Worm (Caenorhabditis elegans) whole organism, young adult: ENCODE data around the gene glt-1.

ENCODE experiments used
- B0019.2 ChIP-seq: fragments of 200-800 bp; sonication (Bioruptor generic); conservative IDR thresholded peaks from 2 replicates; pipeline ENCODE4 v1.3.6; 2022; ENCODE audit warnings: missing genetic modification reagents, missing genetic modification characterization, missing compliant biosample characterization
- C06A6.2 ChIP-seq: fragments of 200-800 bp; sonication (Bioruptor generic); conservative IDR thresholded peaks from 2 replicates; pipeline ENCODE4 v1.3.6; 2022; ENCODE audit warnings: missing genetic modification characterization, missing compliant biosample characterization
- F22D6.2 ChIP-seq: sonication (generic microtip); optimal IDR thresholded peaks from 2 replicates; lab custom pipeline; 2016; ENCODE audit warnings: mild to moderate bottlenecking, missing genetic modification characterization, missing compliant biosample characterization
- F33H1.4 ChIP-seq: fragments of 200-800 bp; sonication (Bioruptor generic); IDR thresholded peaks from 2 replicates; pipeline ENCODE4 v1.3.6; 2022; ENCODE audit warnings: missing genetic modification reagents, missing genetic modification characterization, missing compliant biosample characterization
- F37B4.10 ChIP-seq: fragments of 200-800 bp; sonication (Bioruptor generic); IDR thresholded peaks from 2 replicates; pipeline ENCODE4 v1.3.6; 2022; ENCODE audit warnings: missing genetic modification characterization, missing compliant biosample characterization
- T26A5.8 ChIP-seq: sonication (generic microtip); optimal IDR thresholded peaks from 2 replicates; lab custom pipeline; 2016; ENCODE audit warnings: missing genetic modification characterization, missing compliant biosample characterization
- Y56A3A.18 ChIP-seq: fragments of 200-800 bp; sonication (Bioruptor generic); IDR thresholded peaks from 2 replicates; pipeline ENCODE4 v1.3.6; 2022; ENCODE audit warnings: missing genetic modification reagents, missing genetic modification characterization, missing compliant biosample characterization
- ama-1 ChIP-seq, 3 experiments: fragments of 150-350 bp in 1 of 3; sonication (generic microtip) in 2 of 3; optimal IDR thresholded peaks; 2 replicates each; lab custom pipeline; 2014 to 2018; ENCODE audit warnings: missing biosample characterization in 2 of 3, missing genetic modification characterization in 2 of 3, missing genetic modification reagents in 2 of 3
- athp-1 ChIP-seq: sonication (generic microtip); optimal IDR thresholded peaks from 2 replicates; lab custom pipeline; 2017; ENCODE audit warnings: mild to moderate bottlenecking, missing genetic modification characterization, missing compliant biosample characterization
- attf-6 ChIP-seq: fragments of 200-800 bp; sonication (Bioruptor generic); IDR thresholded peaks from 2 replicates; pipeline ENCODE4 v1.3.6; 2022; ENCODE audit warnings: missing genetic modification reagents, missing genetic modification characterization, missing compliant biosample characterization
- bed-2 ChIP-seq: fragments of 200-800 bp; sonication (Bioruptor generic); IDR thresholded peaks from 2 replicates; pipeline ENCODE4 v1.3.6; 2022; ENCODE audit warnings: missing genetic modification reagents, missing genetic modification characterization, missing compliant biosample characterization
- cebp-1 ChIP-seq, 2 experiments: fragments of 200-800 bp in 1 of 2; sonication (Bioruptor generic) in 1 of 2; sonication (generic microtip) in 1 of 2; IDR thresholded peaks in 1 of 2; optimal IDR thresholded peaks in 1 of 2; 2 replicates each; pipeline versions ENCODE4 v1.3.6 to Lab custom; 2017 to 2022; ENCODE audit warnings: missing compliant biosample characterization in 2 of 2, missing genetic modification characterization in 2 of 2, mild to moderate bottlenecking in 1 of 2, missing genetic modification reagents in 1 of 2, moderate library complexity in 1 of 2
- ceh-100 ChIP-seq: fragments of 200-800 bp; sonication (Bioruptor generic); IDR thresholded peaks from 2 replicates; pipeline ENCODE4 v1.3.6; 2022; ENCODE audit warnings: missing genetic modification reagents, missing genetic modification characterization, missing compliant biosample characterization
- ceh-58 ChIP-seq: fragments of 200-800 bp; sonication (Bioruptor generic); IDR thresholded peaks from 2 replicates; pipeline ENCODE4 v1.3.6; 2022; ENCODE audit warnings: missing genetic modification characterization, missing compliant biosample characterization
- ceh-91 ChIP-seq: fragments of 200-800 bp; sonication (Bioruptor generic); IDR thresholded peaks from 2 replicates; pipeline ENCODE4 v1.3.6; 2022; ENCODE audit warnings: missing genetic modification reagents, missing genetic modification characterization, missing compliant biosample characterization
- dox-1 ChIP-seq: fragments of 200-800 bp; sonication (Bioruptor generic); IDR thresholded peaks from 2 replicates; pipeline ENCODE4 v1.3.6; 2022; ENCODE audit warnings: missing genetic modification reagents, missing genetic modification characterization, missing compliant biosample characterization
- efl-1 ChIP-seq: fragments of 150-350 bp; optimal IDR thresholded peaks from 2 replicates; lab custom pipeline; 2014; ENCODE audit warnings: missing biosample characterization, missing genetic modification reagents, missing genetic modification characterization
- hlh-12 ChIP-seq: sonication (generic microtip); optimal IDR thresholded peaks from 2 replicates; lab custom pipeline; 2016; ENCODE audit warnings: missing genetic modification characterization, missing compliant biosample characterization
- hmg-20 ChIP-seq: fragments of 200-800 bp; sonication (Bioruptor generic); IDR thresholded peaks from 2 replicates; pipeline ENCODE4 v1.3.6; 2022; ENCODE audit warnings: missing genetic modification reagents, missing genetic modification characterization, missing compliant biosample characterization
- let-607 ChIP-seq, 2 experiments: fragments of 200-800 bp in 1 of 2; sonication (Bioruptor generic) in 1 of 2; sonication (generic microtip) in 1 of 2; optimal IDR thresholded peaks; 2 replicates each; lab custom pipeline; 2016 to 2018; ENCODE audit warnings: mild to moderate bottlenecking in 2 of 2, missing compliant biosample characterization in 2 of 2, missing genetic modification characterization in 2 of 2, moderate library complexity in 2 of 2, missing genotype in 1 of 2
- lsl-1 ChIP-seq: fragments of 200-800 bp; sonication (Bioruptor generic); optimal IDR thresholded peaks from 2 replicates; lab custom pipeline; 2018; ENCODE audit warnings: mild to moderate bottlenecking, missing genetic modification characterization, moderate library complexity, missing compliant biosample characterization
- lsy-27 ChIP-seq: sonication (generic microtip); optimal IDR thresholded peaks from 2 replicates; lab custom pipeline; 2017; ENCODE audit warnings: missing genetic modification characterization, mild to moderate bottlenecking, missing compliant biosample characterization, antibody characterized with exemption, missing genotype, borderline replicate concordance; ENCODE audit not compliant: insufficient read depth
- mel-28 ChIP-seq: sonication (generic microtip); optimal IDR thresholded peaks from 2 replicates; lab custom pipeline; 2016; ENCODE audit warnings: borderline replicate concordance, mild to moderate bottlenecking, missing genetic modification characterization, missing compliant biosample characterization
- nhr-27 ChIP-seq: fragments of 200-800 bp; sonication (Bioruptor generic); optimal IDR thresholded peaks from 2 replicates; lab custom pipeline; 2018; ENCODE audit warnings: mild to moderate bottlenecking, missing genetic modification characterization, moderate library complexity, missing compliant biosample characterization
- pbrm-1 ChIP-seq: fragments of 200-800 bp; sonication (Bioruptor generic); IDR thresholded peaks from 2 replicates; pipeline ENCODE4 v1.3.6; 2022; ENCODE audit warnings: missing genetic modification reagents, missing genetic modification characterization, missing compliant biosample characterization
- rcor-1 ChIP-seq: fragments of 200-800 bp; sonication (Bioruptor generic); IDR thresholded peaks from 2 replicates; pipeline ENCODE4 v1.3.6; 2022; ENCODE audit warnings: missing genetic modification reagents, missing genetic modification characterization, missing compliant biosample characterization
- repo-1 ChIP-seq: sonication (generic microtip); optimal IDR thresholded peaks from 2 replicates; lab custom pipeline; 2017; ENCODE audit warnings: mild to moderate bottlenecking, missing genetic modification characterization, missing compliant biosample characterization
- rpc-1 ChIP-seq, 2 experiments: fragments of 150-350 bp in 1 of 2; sonication (generic microtip) in 1 of 2; optimal IDR thresholded peaks; 2 replicates each; lab custom pipeline; 2014 to 2018; ENCODE audit warnings: missing biosample characterization in 1 of 2, missing genetic modification characterization in 1 of 2, missing genetic modification reagents in 1 of 2, missing genotype in 1 of 2
- snpc-1.1 ChIP-seq: sonication (generic microtip); optimal IDR thresholded peaks from 2 replicates; lab custom pipeline; 2017; ENCODE audit warnings: missing genetic modification characterization, mild to moderate bottlenecking, missing compliant biosample characterization, antibody characterized with exemption, moderate library complexity, missing genotype, missing genetic modification reagents; ENCODE audit not compliant: insufficient read depth
- sptf-2 ChIP-seq: fragments of 200-800 bp; sonication (Bioruptor generic); optimal IDR thresholded peaks from 2 replicates; lab custom pipeline; 2018; ENCODE audit warnings: mild to moderate bottlenecking, missing genetic modification characterization, missing compliant biosample characterization
- unc-130 ChIP-seq: sonication (generic microtip); optimal IDR thresholded peaks from 2 replicates; lab custom pipeline; 2016; ENCODE audit warnings: missing genetic modification reagents, missing genetic modification characterization, missing compliant biosample characterization
- zfh-2 ChIP-seq: fragments of 200-800 bp; sonication (Bioruptor generic); conservative IDR thresholded peaks from 2 replicates; pipeline ENCODE4 v1.3.6; 2022; ENCODE audit warnings: missing genetic modification reagents, missing genetic modification characterization, missing compliant biosample characterization
- ztf-28 ChIP-seq: fragments of 200-800 bp; sonication (Bioruptor generic); IDR thresholded peaks from 2 replicates; pipeline ENCODE4 v1.3.6; 2022; ENCODE audit warnings: missing genetic modification reagents, missing genetic modification characterization, missing compliant biosample characterization

The glt-1 gene

ce11 chrX:3495776-3496175, at the start of gene glt-1:
Gene glt-1, plus strand, starts transcription at chrX:3496026.
- TF ChIP-seq C06A6.2 (GFP tag; lab: Robert Waterston, UW), result no peak
- TF ChIP-seq ztf-28 (GFP tag; lab: Robert Waterston, UW), result no peak
- no peak for TF ChIP-seq lsy-27 (tag; lab: Kevin White, UChicago)
- no peak for TF ChIP-seq ceh-100 (GFP tag; lab: Robert Waterston, UW)
- TF ChIP-seq hlh-12 (tag; lab: Kevin White, UChicago), result no peak
- TF ChIP-seq rcor-1 (GFP tag; lab: Robert Waterston, UW), result no peak
- TF ChIP-seq zfh-2, result no peak
- TF ChIP-seq B0019.2 (GFP tag; lab: Robert Waterston, UW), result no peak
- no peak for TF ChIP-seq unc-130 (GFP tag; lab: Kevin White, UChicago)

ce11 chrX:3451122-3451521, 44.7 kb upstream of the glt-1 start, which contains the start of gene ZK813.5:
Gene ZK813.5, minus strand, starts transcription at chrX:3451222.
- TF ChIP-seq ceh-58 (no peak), attf-6 (GFP tag; lab: Robert Waterston, UW) (no peak), dox-1 (GFP tag; lab: Robert Waterston, UW) (no peak), ama-1 (optimal IDR thresholded peaks at IDR 0.05; lab: Kevin White, UChicago) (no peak), ama-1 (GFP tag; optimal IDR thresholded peaks at IDR 0.05; lab: Kevin White, UChicago) (no peak), nhr-27 (no peak), sptf-2 (no peak), F22D6.2 (tag; lab: Kevin White, UChicago) (no peak), T26A5.8 (no peak), pbrm-1 (GFP tag; lab: Robert Waterston, UW) (no peak), hmg-20 (no peak), ceh-91 (GFP tag; lab: Robert Waterston, UW) (no peak), efl-1 (GFP tag; lab: Kevin White, UChicago) (no peak), F37B4.10 (GFP tag; lab: Robert Waterston, UW) (no peak), Y56A3A.18 (GFP tag; lab: Robert Waterston, UW) (no peak), C06A6.2 (GFP tag; lab: Robert Waterston, UW) (no peak), F33H1.4 (GFP tag; lab: Robert Waterston, UW) (no peak), let-607 (tag; optimal IDR thresholded peaks at IDR 0.05; lab: Kevin White, UChicago) (no peak), rpc-1 (optimal IDR thresholded peaks at IDR 0.05; lab: Kevin White, UChicago) (no peak), rpc-1 (tag; optimal IDR thresholded peaks at IDR 0.05; lab: Kevin White, UChicago) (no peak), lsl-1 (GFP tag; lab: Kevin White, UChicago) (no peak)

ce11 chrX:3453870-3454269, 42.0 kb upstream of the glt-1 start:
- TF ChIP-seq ceh-91 (GFP tag; lab: Robert Waterston, UW) (no peak), bed-2 (no peak), snpc-1.1 (no peak), repo-1 (no peak), cebp-1 (GFP tag; IDR thresholded peaks at IDR 0.05; lab: Robert Waterston, UW) (no peak), cebp-1 (tag; optimal IDR thresholded peaks at IDR 0.05; lab: Kevin White, UChicago) (no peak), athp-1 (tag; lab: Kevin White, UChicago) (no peak)

- TF ChIP-seq zfh-2 (peak; percentile 47; the same call in 1 of the 2 replicates), mel-28 (tag; lab: Kevin White, UChicago) (no peak)
These were observed 40.3 kb upstream of the glt-1 start for ce11 chrX:3455561-3455960.
